Fruit fly (Drosophila melanogaster): ENCODE data around the gene Cog8.

DNA sequence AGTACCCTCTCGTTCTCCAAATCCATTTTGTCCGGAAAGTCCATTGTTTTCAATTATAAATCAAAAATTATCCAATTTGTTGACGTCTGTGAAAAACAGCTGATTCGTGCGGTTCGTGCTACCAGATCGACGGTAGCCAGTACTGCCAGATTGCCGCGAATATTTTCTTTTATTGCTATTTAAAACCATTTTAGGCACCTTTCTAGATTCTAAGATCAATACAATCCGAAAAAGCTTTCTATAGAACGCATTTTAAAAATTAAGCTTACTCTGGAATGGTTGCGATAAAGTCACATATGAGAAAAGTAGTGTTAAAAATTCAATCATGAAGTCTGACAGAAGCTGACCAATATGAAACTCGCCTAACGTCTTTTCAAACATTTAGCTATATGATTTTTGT is at the start of gene Cog8:
- TF ChIP-seq CG8478 (optimal IDR thresholded peaks at IDR 0.05) = no peak
- TF ChIP-seq psq (optimal IDR thresholded peaks at IDR 0.05) = no peak
- TF ChIP-seq EcR (GFP tag; optimal IDR thresholded peaks at IDR 0.05) = no peak
- no peak for TF ChIP-seq pan (optimal IDR thresholded peaks at IDR 0.05)
- no peak for TF ChIP-seq usp (GFP tag; optimal IDR thresholded peaks at IDR 0.05)
- no peak for TF ChIP-seq Dll (optimal IDR thresholded peaks at IDR 0.05)
